Fruit fly (Drosophila melanogaster) whole organism, embryonic: ENCODE measurements around the gene CG17207.

Source experiments
- Atf3 ChIP-seq: fragments of 200-800 bp; sonication (Bioruptor generic); optimal IDR thresholded peaks from 3 replicates; lab custom pipeline; 2016; ENCODE audit warnings: missing biosample characterization, missing genetic modification characterization
- CG2889 ChIP-seq: fragments of 200-800 bp; sonication (Bioruptor generic); IDR thresholded peaks from 3 replicates; pipeline ENCODE4 v1.3.6; 2022; ENCODE audit warnings: missing biosample characterization, missing genetic modification characterization
- CG30403 ChIP-seq: fragments of 200-800 bp; sonication (Bioruptor generic); optimal IDR thresholded peaks from 3 replicates; lab custom pipeline; 2016; ENCODE audit warnings: missing biosample characterization, missing genetic modification characterization
- CG6854 ChIP-seq: fragments of 200-800 bp; sonication (Bioruptor generic); optimal IDR thresholded peaks from 3 replicates; lab custom pipeline; 2017; ENCODE audit warnings: missing biosample characterization, mild to moderate bottlenecking, missing genetic modification characterization
- slou ChIP-seq: fragments of 200-800 bp; sonication (Bioruptor generic); optimal IDR thresholded peaks from 3 replicates; lab custom pipeline; 2016; ENCODE audit warnings: missing biosample characterization, missing genetic modification characterization

dm6 chr3R:12451376-12451775 lies 12.4 kb upstream of the CG17207 start:
- no peak for TF ChIP-seq Atf3 (GFP tag; lab: Kevin White, UChicago)
- no peak for TF ChIP-seq slou (GFP tag; lab: Kevin White, UChicago)
- no peak for TF ChIP-seq CG2889 (GFP tag; lab: Robert Waterston, UW)
- TF ChIP-seq CG30403 (GFP tag; lab: Kevin White, UChicago), result peak; percentile 40
- no peak for TF ChIP-seq CG6854 (GFP tag; lab: Kevin White, UChicago)
